1 fruit fly cellular context compared by ENCODE assay signal in genomic region chr3L:3797681-3798080, dm6.
TF ChIP-seq lines count a peak whose summit lies in the region.

No protein-coding gene starts in this region.

TF ChIP-seq in whole organism, embryonic, 481 proteins besides CTCF, POLR2A, EP300 and RAD21 (continued from another document and continues in another):
- TF ChIP-seq NfI (GFP tag; optimal IDR thresholded peaks at IDR 0.05; lab: Kevin White, UChicago): peak; percentile 18
- no peak for TF ChIP-seq oc (tag; optimal IDR thresholded peaks at IDR 0.05; lab: Kevin White, UChicago)
- TF ChIP-seq bbx (GFP tag; IDR thresholded peaks at IDR 0.05; lab: Robert Waterston, UW; ENCODE audit: partially characterized antibody): no peak
- TF ChIP-seq shn (GFP tag; optimal IDR thresholded peaks at IDR 0.05; lab: Kevin White, UChicago): no peak
- TF ChIP-seq Atf3 (GFP tag; optimal IDR thresholded peaks at IDR 0.05; lab: Kevin White, UChicago): no peak
- TF ChIP-seq CG4707 (GFP tag; optimal IDR thresholded peaks at IDR 0.05; lab: Kevin White, UChicago): no peak
- no peak for TF ChIP-seq Hmr (GFP tag; optimal IDR thresholded peaks at IDR 0.05; lab: Kevin White, UChicago)
- TF ChIP-seq Ssrp (tag; optimal IDR thresholded peaks at IDR 0.05; lab: Kevin White, UChicago): no peak
- TF ChIP-seq sob (GFP tag; IDR thresholded peaks at IDR 0.05; lab: Robert Waterston, UW): 0 out of 2 replicates have a peak, but pooled peaks have one; percentile 24
- no peak for TF ChIP-seq CkIIα-i1 (GFP tag; IDR thresholded peaks at IDR 0.05; lab: Robert Waterston, UW)
- no peak for TF ChIP-seq pfk (GFP tag; optimal IDR thresholded peaks at IDR 0.05; lab: Kevin White, UChicago)
- TF ChIP-seq nerfin-2 (GFP tag; IDR thresholded peaks at IDR 0.05; lab: Robert Waterston, UW; ENCODE audit: partially characterized antibody): no peak
- TF ChIP-seq unpg (GFP tag; optimal IDR thresholded peaks at IDR 0.05; lab: Kevin White, UChicago): peak; percentile 1
- TF ChIP-seq C15 (GFP tag; IDR thresholded peaks at IDR 0.05; lab: Robert Waterston, UW): no peak
- no peak for TF ChIP-seq CG4424 (GFP tag; optimal IDR thresholded peaks at IDR 0.05; lab: Kevin White, UChicago)
- TF ChIP-seq dpn (GFP tag; optimal IDR thresholded peaks at IDR 0.05; lab: Kevin White, UChicago): peak in 1 of 2 experiments; percentile 10
- TF ChIP-seq Hmx (GFP tag; optimal IDR thresholded peaks at IDR 0.05; lab: Kevin White, UChicago): no peak
- no peak for TF ChIP-seq Sin3A (optimal IDR thresholded peaks at IDR 0.05; lab: Kevin White, UChicago)
- no peak for TF ChIP-seq Drgx (GFP tag; IDR thresholded peaks at IDR 0.05; lab: Robert Waterston, UW)
- no peak for TF ChIP-seq CG10209 (GFP tag; optimal IDR thresholded peaks at IDR 0.05; lab: Kevin White, UChicago)
- no peak for TF ChIP-seq da (GFP tag; optimal IDR thresholded peaks at IDR 0.05; lab: Kevin White, UChicago)
- no peak for TF ChIP-seq CG6854 (GFP tag; optimal IDR thresholded peaks at IDR 0.05; lab: Kevin White, UChicago)
- TF ChIP-seq scrt (GFP tag; optimal IDR thresholded peaks at IDR 0.05; lab: Kevin White, UChicago): no peak
- TF ChIP-seq sim (GFP tag; IDR thresholded peaks at IDR 0.05; lab: Robert Waterston, UW): no peak
- no peak for TF ChIP-seq Dfd (GFP tag; optimal IDR thresholded peaks at IDR 0.05; lab: Kevin White, UChicago)
- TF ChIP-seq disco-r (GFP tag; optimal IDR thresholded peaks at IDR 0.05; lab: Kevin White, UChicago): no peak
- TF ChIP-seq corto (GFP tag; optimal IDR thresholded peaks at IDR 0.05; lab: Kevin White, UChicago): no peak
- peak; percentile 18 for TF ChIP-seq CG12769 (tag; optimal IDR thresholded peaks at IDR 0.05; lab: Kevin White, UChicago)
- TF ChIP-seq Oli (tag; optimal IDR thresholded peaks at IDR 0.05; lab: Kevin White, UChicago): peak; percentile 6
- peak in 1 of 2 experiments; percentile 15 for TF ChIP-seq Hr51 (GFP tag; optimal IDR thresholded peaks at IDR 0.05; lab: Kevin White, UChicago)
- no peak for TF ChIP-seq Mes4 (GFP tag; optimal IDR thresholded peaks at IDR 0.05; lab: Kevin White, UChicago)
- TF ChIP-seq D19B (GFP tag; optimal IDR thresholded peaks at IDR 0.05; lab: Kevin White, UChicago): no peak
- no peak for TF ChIP-seq CG8290 (GFP tag; optimal IDR thresholded peaks at IDR 0.05; lab: Kevin White, UChicago)
- peak in 1 of 2 experiments; percentile 59 for TF ChIP-seq CG8290 (tag; optimal IDR thresholded peaks at IDR 0.05; lab: Kevin White, UChicago)
- TF ChIP-seq CG4360 (GFP tag; IDR thresholded peaks at IDR 0.05; lab: Robert Waterston, UW): no peak
- TF ChIP-seq vvl (GFP tag; IDR thresholded peaks at IDR 0.05; lab: Robert Waterston, UW): peak; percentile 45; the same call in 1 of the 2 replicates
- no peak for TF ChIP-seq cwo (GFP tag; optimal IDR thresholded peaks at IDR 0.05; lab: Kevin White, UChicago)
- TF ChIP-seq trem (tag; optimal IDR thresholded peaks at IDR 0.05; lab: Kevin White, UChicago): no peak
- no peak for TF ChIP-seq CG17328 (GFP tag; IDR thresholded peaks at IDR 0.05; lab: Robert Waterston, UW)
- no peak for TF ChIP-seq CG3281 (GFP tag; optimal IDR thresholded peaks at IDR 0.05; lab: Kevin White, UChicago)
- TF ChIP-seq ci (GFP tag; IDR thresholded peaks at IDR 0.05; lab: Robert Waterston, UW): 0 out of 3 replicates have a peak, but pooled peaks have one; percentile 40
- no peak for TF ChIP-seq CG15073 (GFP tag; optimal IDR thresholded peaks at IDR 0.05; lab: Kevin White, UChicago)
- TF ChIP-seq Blimp-1 (GFP tag; optimal IDR thresholded peaks at IDR 0.05; lab: Kevin White, UChicago): peak; percentile 1
- TF ChIP-seq CG7786 (GFP tag; optimal IDR thresholded peaks at IDR 0.05; lab: Kevin White, UChicago): no peak
- no peak for TF ChIP-seq Dll (GFP tag; IDR thresholded peaks at IDR 0.05; lab: Robert Waterston, UW; ENCODE audit: partially characterized antibody)
- peak; percentile 65 for TF ChIP-seq Med (GFP tag; lab: Kevin White, UChicago)
- TF ChIP-seq schlank (tag; optimal IDR thresholded peaks at IDR 0.05; lab: Kevin White, UChicago): no peak
- no peak for TF ChIP-seq CG10431 (GFP tag; optimal IDR thresholded peaks at IDR 0.05; lab: Kevin White, UChicago)
- no peak for TF ChIP-seq zen2 (GFP tag; IDR thresholded peaks at IDR 0.05; lab: Robert Waterston, UW; ENCODE audit: partially characterized antibody)
- TF ChIP-seq CG42726 (GFP tag; IDR thresholded peaks at IDR 0.05; lab: Robert Waterston, UW; ENCODE audit: partially characterized antibody): no peak
- no peak for TF ChIP-seq salm (tag; optimal IDR thresholded peaks at IDR 0.05; lab: Kevin White, UChicago)
- no peak for TF ChIP-seq cad (GFP tag; optimal IDR thresholded peaks at IDR 0.05; lab: Kevin White, UChicago)
- TF ChIP-seq CG43689 (GFP tag; IDR thresholded peaks at IDR 0.05; lab: Robert Waterston, UW): no peak
- TF ChIP-seq klu (GFP tag; IDR thresholded peaks at IDR 0.05; lab: Robert Waterston, UW): no peak
- TF ChIP-seq sens-2 (GFP tag; IDR thresholded peaks at IDR 0.05; lab: Robert Waterston, UW): no peak
- TF ChIP-seq hth (optimal IDR thresholded peaks at IDR 0.05; lab: Kevin White, UChicago): no peak
- TF ChIP-seq rib (GFP tag; IDR thresholded peaks at IDR 0.05; lab: Robert Waterston, UW): no peak
- TF ChIP-seq CG1792 (GFP tag; optimal IDR thresholded peaks at IDR 0.05; lab: Kevin White, UChicago): no peak
- TF ChIP-seq phol (tag; optimal IDR thresholded peaks at IDR 0.05; lab: Kevin White, UChicago): no peak
- TF ChIP-seq slou (GFP tag; optimal IDR thresholded peaks at IDR 0.05; lab: Kevin White, UChicago): no peak
- TF ChIP-seq CG9727 (GFP tag; optimal IDR thresholded peaks at IDR 0.05; lab: Kevin White, UChicago): no peak
- no peak for TF ChIP-seq CG30020 (tag; optimal IDR thresholded peaks at IDR 0.05; lab: Kevin White, UChicago)
- TF ChIP-seq sens (GFP tag; lab: Kevin White, UChicago): no peak
- no peak for TF ChIP-seq stwl (tag; optimal IDR thresholded peaks at IDR 0.05; lab: Kevin White, UChicago)
- peak; percentile 22 for TF ChIP-seq gem (tag; optimal IDR thresholded peaks at IDR 0.05; lab: Kevin White, UChicago)
- TF ChIP-seq CG12071 (GFP tag; optimal IDR thresholded peaks at IDR 0.05; lab: Kevin White, UChicago): no peak
- no peak for TF ChIP-seq Pdp1 (GFP tag; optimal IDR thresholded peaks at IDR 0.05; lab: Kevin White, UChicago)
- TF ChIP-seq lab (GFP tag; optimal IDR thresholded peaks at IDR 0.05; lab: Kevin White, UChicago): peak; percentile 4
- TF ChIP-seq CG9609 (GFP tag; optimal IDR thresholded peaks at IDR 0.05; lab: Kevin White, UChicago): no peak
- no peak for TF ChIP-seq CG1024 (GFP tag; IDR thresholded peaks at IDR 0.05; lab: Robert Waterston, UW)
- peak; percentile 16; the same call in 1 of the 2 replicates for TF ChIP-seq Xrp1 (GFP tag; IDR thresholded peaks at IDR 0.05; lab: Robert Waterston, UW)
- TF ChIP-seq CG10274 (GFP tag; optimal IDR thresholded peaks at IDR 0.05; lab: Kevin White, UChicago): no peak
- TF ChIP-seq CG17186 (GFP tag; optimal IDR thresholded peaks at IDR 0.05; lab: Kevin White, UChicago): no peak
- no peak for TF ChIP-seq E2f2 (GFP tag; IDR thresholded peaks at IDR 0.05; lab: Robert Waterston, UW)
- no peak for TF ChIP-seq jigr1 (GFP tag; IDR thresholded peaks at IDR 0.05; lab: Robert Waterston, UW)
- peak; percentile 15 for TF ChIP-seq CG2678 (tag; optimal IDR thresholded peaks at IDR 0.05; lab: Kevin White, UChicago)
- TF ChIP-seq CG14710 (tag; optimal IDR thresholded peaks at IDR 0.05; lab: Kevin White, UChicago): no peak
- TF ChIP-seq unc-4 (GFP tag; IDR thresholded peaks at IDR 0.05; lab: Robert Waterston, UW; ENCODE audit: partially characterized antibody): no peak
- no peak for TF ChIP-seq Ada2b (GFP tag; IDR thresholded peaks at IDR 0.05; lab: Robert Waterston, UW)
- TF ChIP-seq Bdp1 (GFP tag; optimal IDR thresholded peaks at IDR 0.05; lab: Kevin White, UChicago): no peak
- no peak for TF ChIP-seq otp (GFP tag; IDR thresholded peaks at IDR 0.05; lab: Robert Waterston, UW)
- no peak for TF ChIP-seq CG30431 (GFP tag; optimal IDR thresholded peaks at IDR 0.05; lab: Kevin White, UChicago)
- peak; percentile 9 for TF ChIP-seq grau (tag; optimal IDR thresholded peaks at IDR 0.05; lab: Kevin White, UChicago)
- 0 out of 3 replicates have a peak, but pooled peaks have one; percentile 18 for TF ChIP-seq row (GFP tag; IDR thresholded peaks at IDR 0.05; lab: Robert Waterston, UW)
- no peak for TF ChIP-seq Atf6 (GFP tag; IDR thresholded peaks at IDR 0.05; lab: Robert Waterston, UW)
- no peak for TF ChIP-seq Side (GFP tag; optimal IDR thresholded peaks at IDR 0.05; lab: Kevin White, UChicago)
- no peak for TF ChIP-seq knrl (GFP tag; IDR thresholded peaks at IDR 0.05; lab: Robert Waterston, UW; ENCODE audit: partially characterized antibody)
- TF ChIP-seq danr (GFP tag; IDR thresholded peaks at IDR 0.05; lab: Robert Waterston, UW): no peak
- no peak for TF ChIP-seq Dek (tag; optimal IDR thresholded peaks at IDR 0.05; lab: Kevin White, UChicago)
- no peak for TF ChIP-seq CG17912 (GFP tag; optimal IDR thresholded peaks at IDR 0.05; lab: Kevin White, UChicago)
- no peak for TF ChIP-seq Nf-YB (GFP tag; optimal IDR thresholded peaks at IDR 0.05; lab: Kevin White, UChicago)
- TF ChIP-seq Trl (optimal IDR thresholded peaks at IDR 0.05; lab: Kevin White, UChicago): no peak
- no peak for TF ChIP-seq Trl (GFP tag; optimal IDR thresholded peaks at IDR 0.05; lab: Kevin White, UChicago)
- no peak for TF ChIP-seq CG18011 (GFP tag; optimal IDR thresholded peaks at IDR 0.05; lab: Kevin White, UChicago)
- no peak for TF ChIP-seq Mad (GFP tag; optimal IDR thresholded peaks at IDR 0.05; lab: Kevin White, UChicago)
- TF ChIP-seq CG11247 (GFP tag; IDR thresholded peaks at IDR 0.05; lab: Robert Waterston, UW): no peak
- no peak for TF ChIP-seq CG15479 (GFP tag; optimal IDR thresholded peaks at IDR 0.05; lab: Kevin White, UChicago)
- no peak for TF ChIP-seq CG13624 (GFP tag; optimal IDR thresholded peaks at IDR 0.05; lab: Kevin White, UChicago)
- no peak for TF ChIP-seq Scr (GFP tag; IDR thresholded peaks at IDR 0.05; lab: Robert Waterston, UW; ENCODE audit: partially characterized antibody)
- TF ChIP-seq yki (optimal IDR thresholded peaks at IDR 0.05; lab: Kevin White, UChicago): no peak
- 0 out of 2 replicates have a peak, but pooled peaks have one; percentile 12 for TF ChIP-seq Rfx (GFP tag; IDR thresholded peaks at IDR 0.05; lab: Robert Waterston, UW)
- no peak for TF ChIP-seq CG10654 (GFP tag; optimal IDR thresholded peaks at IDR 0.05; lab: Kevin White, UChicago)
- no peak for TF ChIP-seq CG16813 (GFP tag; IDR thresholded peaks at IDR 0.05; lab: Robert Waterston, UW; ENCODE audit: partially characterized antibody)
- TF ChIP-seq pho (GFP tag; optimal IDR thresholded peaks at IDR 0.05; lab: Kevin White, UChicago): no peak
- TF ChIP-seq onecut (GFP tag; IDR thresholded peaks at IDR 0.05; lab: Robert Waterston, UW): peak; percentile 18; the same call in 1 of the 2 replicates
- no peak for TF ChIP-seq Vsx1 (GFP tag; optimal IDR thresholded peaks at IDR 0.05; lab: Kevin White, UChicago)
- TF ChIP-seq zen (tag; optimal IDR thresholded peaks at IDR 0.05; lab: Kevin White, UChicago): no peak
- no peak for TF ChIP-seq aop (GFP tag; IDR thresholded peaks at IDR 0.05; lab: Robert Waterston, UW)
- peak; percentile 28 for TF ChIP-seq CG1603 (tag; optimal IDR thresholded peaks at IDR 0.05; lab: Kevin White, UChicago)
- TF ChIP-seq CG14860 (GFP tag; IDR thresholded peaks at IDR 0.05; lab: Robert Waterston, UW; ENCODE audit: partially characterized antibody): no peak
- TF ChIP-seq mld (GFP tag; IDR thresholded peaks at IDR 0.05; lab: Robert Waterston, UW; ENCODE audit: partially characterized antibody): no peak
- TF ChIP-seq hkb (optimal IDR thresholded peaks at IDR 0.05; lab: Kevin White, UChicago): no peak
- 0 out of 2 replicates have a peak, but pooled peaks have one; percentile 26 for TF ChIP-seq hkb (GFP tag; IDR thresholded peaks at IDR 0.05; lab: Robert Waterston, UW)
- TF ChIP-seq CG7372 (GFP tag; IDR thresholded peaks at IDR 0.05; lab: Robert Waterston, UW): no peak
- 0 out of 2 replicates have a peak, but pooled peaks have one; percentile 4 for TF ChIP-seq ssp (GFP tag; IDR thresholded peaks at IDR 0.05; lab: Robert Waterston, UW)
- TF ChIP-seq CG3726 (GFP tag; IDR thresholded peaks at IDR 0.05; lab: Robert Waterston, UW): no peak
- TF ChIP-seq hb (GFP tag; IDR thresholded peaks at IDR 0.05; lab: Robert Waterston, UW; ENCODE audit: partially characterized antibody): no peak
- TF ChIP-seq Meics (GFP tag; optimal IDR thresholded peaks at IDR 0.05; lab: Kevin White, UChicago): no peak
- TF ChIP-seq CG15011 (GFP tag; optimal IDR thresholded peaks at IDR 0.05; lab: Kevin White, UChicago): no peak
- no peak for TF ChIP-seq CG12219 (GFP tag; optimal IDR thresholded peaks at IDR 0.05; lab: Kevin White, UChicago)
- peak; percentile 37 for TF ChIP-seq Sox102F (GFP tag; optimal IDR thresholded peaks at IDR 0.05; lab: Kevin White, UChicago)
- TF ChIP-seq Ets65A (GFP tag; lab: Kevin White, UChicago): peak; percentile 91
- no peak for TF ChIP-seq CG31388 (GFP tag; optimal IDR thresholded peaks at IDR 0.05; lab: Kevin White, UChicago)
- no peak for TF ChIP-seq BEAF-32 (GFP tag; optimal IDR thresholded peaks at IDR 0.05; lab: Kevin White, UChicago)
- peak; percentile 26 for TF ChIP-seq CG2120 (GFP tag; optimal IDR thresholded peaks at IDR 0.05; lab: Kevin White, UChicago)
- no peak for TF ChIP-seq ash1 (GFP tag; optimal IDR thresholded peaks at IDR 0.05; lab: Kevin White, UChicago)
- TF ChIP-seq ase (GFP tag; IDR thresholded peaks at IDR 0.05; lab: Robert Waterston, UW): no peak
- no peak for TF ChIP-seq CG2712 (tag; optimal IDR thresholded peaks at IDR 0.05; lab: Kevin White, UChicago)
- TF ChIP-seq lov (optimal IDR thresholded peaks at IDR 0.05; lab: Kevin White, UChicago): no peak
- no peak for TF ChIP-seq lov (GFP tag; IDR thresholded peaks at IDR 0.05; lab: Robert Waterston, UW)
- TF ChIP-seq gfzf (GFP tag; optimal IDR thresholded peaks at IDR 0.05; lab: Kevin White, UChicago): no peak
- TF ChIP-seq CG3995 (GFP tag; optimal IDR thresholded peaks at IDR 0.05; lab: Kevin White, UChicago): no peak
- TF ChIP-seq CG4730 (GFP tag; IDR thresholded peaks at IDR 0.05; lab: Robert Waterston, UW): no peak
- no peak for TF ChIP-seq exex (tag; optimal IDR thresholded peaks at IDR 0.05; lab: Kevin White, UChicago)
- no peak for TF ChIP-seq Tbp (GFP tag; optimal IDR thresholded peaks at IDR 0.05; lab: Kevin White, UChicago)
- TF ChIP-seq D (optimal IDR thresholded peaks at IDR 0.05; lab: Kevin White, UChicago): no peak
- no peak for TF ChIP-seq D (GFP tag; optimal IDR thresholded peaks at IDR 0.05; lab: Kevin White, UChicago)
- no peak for TF ChIP-seq CG4282 (GFP tag; optimal IDR thresholded peaks at IDR 0.05; lab: Kevin White, UChicago)
